Fruit fly (Drosophila melanogaster) whole organism, prepupa: Measurements from ENCODE around the gene 140up.

Source experiments
- CG11762 ChIP-seq: fragments of 200-800 bp; sonication (Bioruptor generic); optimal IDR thresholded peaks from 3 replicates; lab custom pipeline; 2016; ENCODE audit warnings: missing biosample characterization, missing genetic modification characterization; ENCODE audit not compliant: insufficient read depth
- CG15336 ChIP-seq: fragments of 200-800 bp; sonication (Bioruptor generic); IDR thresholded peaks from 2 replicates; pipeline ENCODE4 v1.3.6; 2022; ENCODE audit warnings: missing biosample characterization, missing genetic modification characterization
- CG1621 ChIP-seq: fragments of 200-800 bp; sonication (Bioruptor generic); optimal IDR thresholded peaks from 3 replicates; lab custom pipeline; 2018; ENCODE audit warnings: missing biosample characterization, mild to moderate bottlenecking, missing genetic modification characterization
- CG31627 ChIP-seq: fragments of 200-800 bp; sonication (Bioruptor generic); optimal IDR thresholded peaks from 3 replicates; lab custom pipeline; 2016; ENCODE audit warnings: missing biosample characterization, missing genetic modification characterization
- CG32006 ChIP-seq: fragments of 200-800 bp; sonication (Bioruptor generic); optimal IDR thresholded peaks from 3 replicates; lab custom pipeline; 2017; ENCODE audit warnings: missing biosample characterization, mild to moderate bottlenecking, missing genetic modification characterization
- CG34406 ChIP-seq: fragments of 200-800 bp; sonication (Bioruptor generic); optimal IDR thresholded peaks from 3 replicates; lab custom pipeline; 2016; ENCODE audit warnings: missing biosample characterization, missing genetic modification characterization
- CG6163 ChIP-seq: fragments of 200-800 bp; sonication (Bioruptor generic); IDR thresholded peaks from 3 replicates; pipeline ENCODE4 v1.3.6; 2022; ENCODE audit warnings: missing biosample characterization, missing genetic modification characterization
- CG6276 ChIP-seq: fragments of 200-800 bp; sonication (Bioruptor generic); optimal IDR thresholded peaks from 2 replicates; lab custom pipeline; 2017; ENCODE audit warnings: missing biosample characterization, mild to moderate bottlenecking, missing genetic modification characterization
- CG6792 ChIP-seq: fragments of 200-800 bp; sonication (Bioruptor generic); optimal IDR thresholded peaks from 3 replicates; lab custom pipeline; 2016; ENCODE audit warnings: missing biosample characterization, missing genetic modification characterization
- CG7368 ChIP-seq: fragments of 200-800 bp; sonication (Bioruptor generic); optimal IDR thresholded peaks from 3 replicates; lab custom pipeline; 2016; ENCODE audit warnings: missing biosample characterization, missing genetic modification characterization
- CG8119 ChIP-seq: fragments of 200-800 bp; sonication (Bioruptor generic); IDR thresholded peaks from 3 replicates; pipeline ENCODE4 v1.3.6; 2022; ENCODE audit warnings: missing biosample characterization, missing genetic modification characterization
- CG8319 ChIP-seq: fragments of 200-800 bp; sonication (Bioruptor generic); optimal IDR thresholded peaks from 3 replicates; lab custom pipeline; 2016; ENCODE audit warnings: missing biosample characterization, missing genetic modification characterization
- Eip75B ChIP-seq: fragments of 200-800 bp; sonication (Bioruptor generic); optimal IDR thresholded peaks from 3 replicates; lab custom pipeline; 2016; ENCODE audit warnings: missing biosample characterization, missing genetic modification characterization
- Eip78C ChIP-seq: fragments of 200-800 bp; sonication (Bioruptor generic); peaks from one replicate; lab custom pipeline; 2016; ENCODE audit warnings: missing biosample characterization, missing genetic modification characterization
- Eip93F ChIP-seq: fragments of 200-800 bp; sonication (Bioruptor generic); optimal IDR thresholded peaks from 2 replicates; lab custom pipeline; 2016; ENCODE audit warnings: missing biosample characterization, mild to moderate bottlenecking, missing genetic modification characterization
- Ets21C ChIP-seq: fragments of 200-800 bp; sonication (Bioruptor generic); optimal IDR thresholded peaks from 3 replicates; lab custom pipeline; 2016; ENCODE audit warnings: missing biosample characterization, missing genetic modification characterization
- Ets96B ChIP-seq: fragments of 200-800 bp; optimal IDR thresholded peaks from 2 replicates; lab custom pipeline; 2019; ENCODE audit warnings: missing biosample characterization, mild to moderate bottlenecking, missing genetic modification characterization, moderate library complexity
- Hr39 ChIP-seq: fragments of 200-800 bp; sonication (Bioruptor generic); optimal IDR thresholded peaks from 2 replicates; lab custom pipeline; 2016; ENCODE audit warnings: missing biosample characterization, missing genetic modification characterization
- Hr4 ChIP-seq: fragments of 200-800 bp; sonication (Bioruptor generic); optimal IDR thresholded peaks from 3 replicates; lab custom pipeline; 2016; ENCODE audit warnings: missing biosample characterization, missing genetic modification characterization
- Met ChIP-seq: fragments of 200-800 bp; sonication (Bioruptor generic); optimal IDR thresholded peaks from 3 replicates; lab custom pipeline; 2016; ENCODE audit warnings: missing biosample characterization, missing genetic modification characterization
- Sox102F ChIP-seq: fragments of 200-800 bp; sonication (Bioruptor generic); optimal IDR thresholded peaks from 2 replicates; lab custom pipeline; 2016; ENCODE audit warnings: missing biosample characterization, mild to moderate bottlenecking, missing genetic modification characterization
- Sox14 ChIP-seq: fragments of 200-800 bp; sonication (Bioruptor generic); optimal IDR thresholded peaks from 3 replicates; lab custom pipeline; 2016; ENCODE audit warnings: missing biosample characterization, missing genetic modification characterization
- achi ChIP-seq: fragments of 200-800 bp; sonication (Bioruptor generic); optimal IDR thresholded peaks from 3 replicates; lab custom pipeline; 2016; ENCODE audit warnings: missing biosample characterization, missing genetic modification characterization
- acj6 ChIP-seq: fragments of 200-800 bp; sonication (Bioruptor generic); optimal IDR thresholded peaks from 3 replicates; lab custom pipeline; 2016; ENCODE audit warnings: missing biosample characterization, missing genetic modification characterization
- fd59A ChIP-seq: fragments of 200-800 bp; sonication (Bioruptor generic); optimal IDR thresholded peaks from 2 replicates; lab custom pipeline; 2017; ENCODE audit warnings: missing biosample characterization, mild to moderate bottlenecking, missing genetic modification characterization, missing genetic modification reagents
- fd85E ChIP-seq: fragments of 200-800 bp; sonication (Bioruptor generic); optimal IDR thresholded peaks from 3 replicates; lab custom pipeline; 2016; ENCODE audit warnings: missing biosample characterization, missing genetic modification characterization
- fkh ChIP-seq: fragments of 200-800 bp; sonication (Bioruptor generic); optimal IDR thresholded peaks from 3 replicates; lab custom pipeline; 2017; ENCODE audit warnings: missing biosample characterization, mild to moderate bottlenecking, missing genetic modification characterization, moderate library complexity
- lz ChIP-seq: fragments of 200-800 bp; sonication (Bioruptor generic); optimal IDR thresholded peaks from 3 replicates; lab custom pipeline; 2016; ENCODE audit warnings: missing biosample characterization, missing genetic modification characterization
- pdm3 ChIP-seq: fragments of 200-800 bp; sonication (Bioruptor generic); optimal IDR thresholded peaks from 3 replicates; lab custom pipeline; 2016; ENCODE audit warnings: missing biosample characterization, missing genetic modification characterization
- salr ChIP-seq, 2 experiments: fragments of 200-800 bp; sonication (Bioruptor generic); optimal IDR thresholded peaks; 3 replicates each; lab custom pipeline; 2016 to 2018; ENCODE audit warnings: missing biosample characterization in 2 of 2, missing genetic modification characterization in 2 of 2, mild to moderate bottlenecking in 1 of 2
- spab ChIP-seq: fragments of 200-800 bp; sonication (Bioruptor generic); optimal IDR thresholded peaks from 2 replicates; lab custom pipeline; 2017; ENCODE audit warnings: missing biosample characterization, mild to moderate bottlenecking, missing genetic modification characterization, missing genetic modification reagents
- ss ChIP-seq, 2 experiments: fragments of 200-800 bp; sonication (Bioruptor generic); optimal IDR thresholded peaks; 2 replicates in 1 of 2; 3 replicates in 1 of 2; lab custom pipeline; 2017 to 2018; ENCODE audit warnings: mild to moderate bottlenecking in 2 of 2, missing biosample characterization in 2 of 2, missing genetic modification characterization in 2 of 2, moderate library complexity in 1 of 2
- svp ChIP-seq: fragments of 200-800 bp; sonication (Bioruptor generic); peaks from one replicate; lab custom pipeline; 2016; ENCODE audit warnings: missing biosample characterization, missing genetic modification characterization
- topi ChIP-seq: fragments of 200-800 bp; sonication (Bioruptor generic); optimal IDR thresholded peaks from 3 replicates; lab custom pipeline; 2016; ENCODE audit warnings: missing biosample characterization, missing genetic modification characterization

140up gene

DNA sequence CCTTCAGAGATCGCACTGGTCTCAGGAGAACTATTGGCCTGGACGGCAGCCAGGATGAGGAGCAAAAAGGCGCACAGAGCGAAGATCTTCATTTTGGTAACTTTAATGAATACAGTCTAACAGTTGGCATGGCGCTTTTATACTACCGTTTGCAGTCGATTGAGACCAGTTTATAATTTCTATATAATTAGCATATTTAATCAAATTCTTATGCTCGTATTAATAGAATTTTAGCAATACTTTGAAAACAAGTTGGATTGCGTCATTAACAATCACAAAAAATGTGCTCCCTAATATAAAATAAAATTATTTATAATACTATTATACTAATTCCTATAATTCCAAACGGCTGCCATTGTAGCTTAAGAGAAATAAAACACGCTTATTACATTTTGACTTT lies 29.0 kb upstream of the 140up start, which contains the start of gene CG44215:
CG44215 (minus strand) TSS at position 101 of the 400 bp plus-strand sequence.
- TF ChIP-seq Sox102F (GFP tag; lab: Kevin White, UChicago) (no peak), CG8319 (GFP tag; lab: Kevin White, UChicago) (no peak), Eip78C (no peak), topi (no peak), CG11762 (GFP tag; lab: Kevin White, UChicago) (no peak), Hr4 (no peak), fkh (GFP tag; lab: Kevin White, UChicago) (no peak), CG32006 (GFP tag; lab: Kevin White, UChicago) (no peak)

DNA sequence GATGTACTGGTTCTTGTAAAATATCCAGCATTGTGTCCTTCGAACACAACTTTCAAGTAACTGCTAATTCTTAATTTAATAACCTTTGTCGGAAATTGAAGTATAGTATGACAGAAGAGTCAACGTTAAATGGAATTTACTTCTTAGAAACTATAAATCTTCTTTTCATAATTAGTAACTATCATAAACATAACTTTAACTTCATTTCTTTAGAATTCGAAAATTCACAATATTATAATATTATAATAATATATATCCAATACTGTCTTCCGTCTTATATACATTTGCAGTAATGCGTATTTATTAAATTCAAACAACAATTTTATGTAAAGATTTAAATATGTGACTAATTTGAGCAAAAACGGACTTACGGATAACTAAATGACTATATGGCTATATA lies 28.4 kb upstream of the 140up start, which contains the start of gene Recs1:
Recs1 (minus strand) TSS at position 101 of the 400 bp plus-strand sequence.
- TF ChIP-seq CG8119: no peak
- TF ChIP-seq salr (GFP tag; optimal IDR thresholded peaks at IDR 0.05; lab: Kevin White, UChicago): no peak
- TF ChIP-seq Eip93F (GFP tag; lab: Kevin White, UChicago): no peak
- no peak for TF ChIP-seq CG6276
- no peak for TF ChIP-seq Ets21C (GFP tag; lab: Kevin White, UChicago)
- TF ChIP-seq Ets96B (tag; lab: Kevin White, UChicago): no peak
- TF ChIP-seq ss (GFP tag; optimal IDR thresholded peaks at IDR 0.05; lab: Kevin White, UChicago): no peak
- no peak for TF ChIP-seq spab (GFP tag; lab: Kevin White, UChicago)
- TF ChIP-seq fkh (GFP tag; lab: Kevin White, UChicago): no peak
- TF ChIP-seq CG1621 (tag; lab: Kevin White, UChicago): no peak
- TF ChIP-seq pdm3 (GFP tag; lab: Kevin White, UChicago): no peak
- no peak for TF ChIP-seq Met
- no peak for TF ChIP-seq Hr39 (GFP tag; lab: Kevin White, UChicago)
- TF ChIP-seq CG31627: no peak

DNA sequence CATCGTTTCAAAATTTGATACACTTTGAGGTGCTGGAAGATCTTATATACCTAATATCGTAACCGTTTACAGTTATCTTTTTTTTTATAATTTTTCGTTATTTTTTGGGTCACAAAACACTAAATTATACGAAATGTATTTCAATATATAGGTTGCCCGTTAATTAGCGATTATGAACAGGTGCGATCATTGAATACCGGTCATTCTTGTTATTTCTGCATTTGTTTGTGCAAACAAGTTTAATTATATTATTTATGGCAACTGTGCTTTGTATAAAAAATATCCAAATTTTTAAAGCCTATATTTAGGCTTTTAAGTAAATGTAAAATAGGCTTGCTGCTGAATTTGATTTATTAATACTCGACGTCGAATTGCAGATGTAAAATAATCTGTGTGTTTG lies 27.2 kb upstream of the 140up start, which contains the start of gene CG42500:
CG42500 (minus strand) TSS at position 101 of the 400 bp plus-strand sequence.
- TF ChIP-seq pdm3 (GFP tag; lab: Kevin White, UChicago) (no peak), acj6 (GFP tag; lab: Kevin White, UChicago) (no peak), svp (GFP tag; lab: Kevin White, UChicago) (no peak), CG6276 (no peak), Sox14 (GFP tag; lab: Kevin White, UChicago) (no peak), CG1621 (tag; lab: Kevin White, UChicago) (no peak), Eip75B (GFP tag; lab: Kevin White, UChicago) (no peak)

DNA sequence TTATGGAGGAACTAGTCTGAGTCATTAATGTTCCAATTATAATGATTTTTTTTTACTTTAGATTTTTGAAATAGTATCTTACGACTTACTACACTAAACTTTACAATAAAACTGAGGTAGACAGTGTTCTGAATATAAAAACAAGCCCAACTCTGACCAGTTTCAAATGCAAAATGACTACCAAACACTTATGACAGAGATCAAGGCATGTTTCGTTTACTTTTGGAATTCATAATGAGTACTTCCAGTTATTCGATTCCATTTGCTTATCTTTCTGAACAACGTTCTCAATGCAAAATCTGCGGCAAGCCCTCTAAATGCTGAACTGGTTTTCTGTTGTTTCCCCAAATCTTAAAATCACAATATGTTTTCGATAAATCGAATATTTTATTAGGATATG lies 26.5 kb upstream of the 140up start, which contains the start of gene CG14355:
CG14355 (minus strand) TSS at position 101 of the 400 bp plus-strand sequence.
- TF ChIP-seq CG6276 (no peak), CG1621 (tag; lab: Kevin White, UChicago) (no peak), Hr39 (GFP tag; lab: Kevin White, UChicago) (no peak), achi (no peak), CG34406 (GFP tag; lab: Kevin White, UChicago) (no peak), lz (GFP tag; lab: Kevin White, UChicago) (no peak), CG8119 (no peak), CG6163 (GFP tag; lab: Robert Waterston, UW) (no peak), CG7368 (no peak), CG15336 (GFP tag; lab: Robert Waterston, UW) (no peak), svp (GFP tag; lab: Kevin White, UChicago) (no peak), CG8319 (GFP tag; lab: Kevin White, UChicago) (no peak), CG6792 (GFP tag; lab: Kevin White, UChicago) (no peak), fd59A (GFP tag; lab: Kevin White, UChicago) (no peak), Eip93F (GFP tag; lab: Kevin White, UChicago) (no peak), CG11762 (GFP tag; lab: Kevin White, UChicago) (no peak), CG32006 (GFP tag; lab: Kevin White, UChicago) (no peak), fd85E (GFP tag; lab: Kevin White, UChicago) (no peak)
